Worm (Caenorhabditis elegans) whole organism, young adult: ENCODE measurements around the gene nspb-11.

Experiments used
- B0035.1 ChIP-seq: sonication (generic microtip); optimal IDR thresholded peaks from 2 replicates; lab custom pipeline; 2016; ENCODE audit warnings: missing genetic modification characterization, mild to moderate bottlenecking, missing compliant biosample characterization, missing genotype, missing genetic modification reagents
- F33H1.4 ChIP-seq: fragments of 200-800 bp; sonication (Bioruptor generic); IDR thresholded peaks from 2 replicates; pipeline ENCODE4 v1.3.6; 2022; ENCODE audit warnings: missing genetic modification reagents, missing genetic modification characterization, missing compliant biosample characterization
- F52B5.7 ChIP-seq: sonication (generic microtip); optimal IDR thresholded peaks from 2 replicates; lab custom pipeline; 2016; ENCODE audit warnings: mild to moderate bottlenecking, missing genetic modification characterization, missing compliant biosample characterization
- K12H6.12 ChIP-seq: fragments of 200-800 bp; sonication (Bioruptor generic); optimal IDR thresholded peaks from 2 replicates; lab custom pipeline; 2018; ENCODE audit warnings: mild to moderate bottlenecking, missing genetic modification characterization, missing compliant biosample characterization
- T07F8.4 ChIP-seq: sonication (generic microtip); optimal IDR thresholded peaks from 2 replicates; lab custom pipeline; 2016; ENCODE audit warnings: mild to moderate bottlenecking, missing genetic modification characterization, moderate library complexity, missing compliant biosample characterization
- Y53F4B.3 ChIP-seq: fragments of 200-800 bp; sonication (Bioruptor generic); IDR thresholded peaks from 2 replicates; pipeline ENCODE4 v1.3.6; 2022; ENCODE audit warnings: missing genetic modification reagents, missing genetic modification characterization, missing compliant biosample characterization
- Y95B8A.8 ChIP-seq: fragments of 200-800 bp; sonication (Bioruptor generic); IDR thresholded peaks from 2 replicates; pipeline ENCODE4 v1.3.6; 2022; ENCODE audit warnings: missing genetic modification reagents, missing genetic modification characterization, missing compliant biosample characterization
- ama-1 ChIP-seq, 3 experiments: fragments of 150-350 bp in 1 of 3; sonication (generic microtip) in 2 of 3; optimal IDR thresholded peaks; 2 replicates each; lab custom pipeline; 2014 to 2018; ENCODE audit warnings: missing biosample characterization in 2 of 3, missing genetic modification characterization in 2 of 3, missing genetic modification reagents in 2 of 3
- atf-7 ChIP-seq: sonication (generic microtip); optimal IDR thresholded peaks from 2 replicates; lab custom pipeline; 2017; ENCODE audit warnings: mild to moderate bottlenecking, missing genetic modification characterization, missing compliant biosample characterization
- athp-1 ChIP-seq: sonication (generic microtip); optimal IDR thresholded peaks from 2 replicates; lab custom pipeline; 2017; ENCODE audit warnings: mild to moderate bottlenecking, missing genetic modification characterization, missing compliant biosample characterization
- attf-5 ChIP-seq: fragments of 200-800 bp; sonication (Bioruptor generic); optimal IDR thresholded peaks from 2 replicates; lab custom pipeline; 2018; ENCODE audit warnings: mild to moderate bottlenecking, missing genetic modification characterization, missing compliant biosample characterization
- bed-1 ChIP-seq: fragments of 200-800 bp; sonication (Bioruptor generic); IDR thresholded peaks from 2 replicates; pipeline ENCODE4 v1.3.6; 2022; ENCODE audit warnings: missing genetic modification reagents, missing genetic modification characterization, missing compliant biosample characterization
- bed-2 ChIP-seq: fragments of 200-800 bp; sonication (Bioruptor generic); IDR thresholded peaks from 2 replicates; pipeline ENCODE4 v1.3.6; 2022; ENCODE audit warnings: missing genetic modification reagents, missing genetic modification characterization, missing compliant biosample characterization
- cebp-1 ChIP-seq, 2 experiments: fragments of 200-800 bp in 1 of 2; sonication (Bioruptor generic) in 1 of 2; sonication (generic microtip) in 1 of 2; IDR thresholded peaks in 1 of 2; optimal IDR thresholded peaks in 1 of 2; 2 replicates each; pipeline versions ENCODE4 v1.3.6 to Lab custom; 2017 to 2022; ENCODE audit warnings: missing compliant biosample characterization in 2 of 2, missing genetic modification characterization in 2 of 2, mild to moderate bottlenecking in 1 of 2, missing genetic modification reagents in 1 of 2, moderate library complexity in 1 of 2
- ceh-100 ChIP-seq: fragments of 200-800 bp; sonication (Bioruptor generic); IDR thresholded peaks from 2 replicates; pipeline ENCODE4 v1.3.6; 2022; ENCODE audit warnings: missing genetic modification reagents, missing genetic modification characterization, missing compliant biosample characterization
- ceh-27 ChIP-seq: fragments of 200-800 bp; sonication (Bioruptor generic); optimal IDR thresholded peaks from 2 replicates; lab custom pipeline; 2018; ENCODE audit warnings: mild to moderate bottlenecking, missing genetic modification characterization, moderate library complexity, missing compliant biosample characterization
- ceh-91 ChIP-seq: fragments of 200-800 bp; sonication (Bioruptor generic); IDR thresholded peaks from 2 replicates; pipeline ENCODE4 v1.3.6; 2022; ENCODE audit warnings: missing genetic modification reagents, missing genetic modification characterization, missing compliant biosample characterization
- chd-7 ChIP-seq: sonication (generic microtip); optimal IDR thresholded peaks from 2 replicates; lab custom pipeline; 2016; ENCODE audit warnings: mild to moderate bottlenecking, missing genetic modification characterization, moderate library complexity, missing compliant biosample characterization
- dpl-1 ChIP-seq: fragments of 150-350 bp; optimal IDR thresholded peaks from 2 replicates; lab custom pipeline; 2014; ENCODE audit warnings: missing biosample characterization, missing genetic modification reagents, missing genetic modification characterization
- egl-18 ChIP-seq: fragments of 200-800 bp; sonication (Bioruptor generic); IDR thresholded peaks from 2 replicates; pipeline ENCODE4 v1.3.6; 2022; ENCODE audit warnings: missing genetic modification reagents, missing genetic modification characterization, missing compliant biosample characterization
- egrh-3 ChIP-seq: fragments of 200-800 bp; sonication (Bioruptor generic); IDR thresholded peaks from 2 replicates; pipeline ENCODE4 v1.3.6; 2022; ENCODE audit warnings: missing genetic modification reagents, missing genetic modification characterization, missing compliant biosample characterization
- fkh-3 ChIP-seq: sonication (generic microtip); optimal IDR thresholded peaks from 2 replicates; lab custom pipeline; 2016; ENCODE audit warnings: mild to moderate bottlenecking, missing genetic modification characterization, missing compliant biosample characterization
- gei-17 ChIP-seq: fragments of 200-800 bp; sonication (Bioruptor generic); optimal IDR thresholded peaks from 2 replicates; lab custom pipeline; 2018; ENCODE audit warnings: mild to moderate bottlenecking, missing genetic modification characterization, missing compliant biosample characterization
- hmg-1.2 ChIP-seq: fragments of 200-800 bp; sonication (Bioruptor generic); IDR thresholded peaks from 2 replicates; pipeline ENCODE4 v1.3.6; 2022; ENCODE audit warnings: missing genetic modification reagents, missing genetic modification characterization, missing compliant biosample characterization
- hmg-20 ChIP-seq: fragments of 200-800 bp; sonication (Bioruptor generic); IDR thresholded peaks from 2 replicates; pipeline ENCODE4 v1.3.6; 2022; ENCODE audit warnings: missing genetic modification reagents, missing genetic modification characterization, missing compliant biosample characterization
- let-607 ChIP-seq, 2 experiments: fragments of 200-800 bp in 1 of 2; sonication (Bioruptor generic) in 1 of 2; sonication (generic microtip) in 1 of 2; optimal IDR thresholded peaks; 2 replicates each; lab custom pipeline; 2016 to 2018; ENCODE audit warnings: mild to moderate bottlenecking in 2 of 2, missing compliant biosample characterization in 2 of 2, missing genetic modification characterization in 2 of 2, moderate library complexity in 2 of 2, missing genotype in 1 of 2
- lin-26 ChIP-seq: fragments of 200-800 bp; sonication (Bioruptor generic); IDR thresholded peaks from 2 replicates; pipeline ENCODE4 v1.3.6; 2022; ENCODE audit warnings: missing genetic modification reagents, missing genetic modification characterization, missing compliant biosample characterization
- lin-54 ChIP-seq: fragments of 200-800 bp; sonication (Bioruptor generic); optimal IDR thresholded peaks from 2 replicates; lab custom pipeline; 2018; ENCODE audit warnings: mild to moderate bottlenecking, missing genetic modification characterization, missing compliant biosample characterization
- lsl-1 ChIP-seq: fragments of 200-800 bp; sonication (Bioruptor generic); optimal IDR thresholded peaks from 2 replicates; lab custom pipeline; 2018; ENCODE audit warnings: mild to moderate bottlenecking, missing genetic modification characterization, moderate library complexity, missing compliant biosample characterization
- madf-6 ChIP-seq: fragments of 200-800 bp; sonication (Bioruptor generic); IDR thresholded peaks from 2 replicates; pipeline ENCODE4 v1.3.6; 2022; ENCODE audit warnings: missing genetic modification reagents, missing genetic modification characterization, missing compliant biosample characterization
- mcd-1 ChIP-seq: fragments of 200-800 bp; sonication (Bioruptor generic); IDR thresholded peaks from 2 replicates; pipeline ENCODE4 v1.3.6; 2022; ENCODE audit warnings: missing genetic modification reagents, missing genetic modification characterization, missing compliant biosample characterization
- nfyb-1 ChIP-seq: fragments of 200-800 bp; sonication (Bioruptor generic); IDR thresholded peaks from 2 replicates; pipeline ENCODE4 v1.3.6; 2022; ENCODE audit warnings: missing genetic modification reagents, missing genetic modification characterization, missing compliant biosample characterization
- nhr-80 ChIP-seq: sonication (generic microtip); optimal IDR thresholded peaks from 2 replicates; lab custom pipeline; 2016; ENCODE audit warnings: missing genetic modification characterization, missing compliant biosample characterization
- nhr-90 ChIP-seq: sonication (generic microtip); optimal IDR thresholded peaks from 2 replicates; lab custom pipeline; 2016; ENCODE audit warnings: missing genotype, mild to moderate bottlenecking, missing genetic modification characterization, missing compliant biosample characterization
- repo-1 ChIP-seq: sonication (generic microtip); optimal IDR thresholded peaks from 2 replicates; lab custom pipeline; 2017; ENCODE audit warnings: mild to moderate bottlenecking, missing genetic modification characterization, missing compliant biosample characterization
- sdz-38 ChIP-seq: sonication (generic microtip); optimal IDR thresholded peaks from 2 replicates; lab custom pipeline; 2016; ENCODE audit warnings: missing genotype, missing genetic modification characterization, missing compliant biosample characterization
- snpc-1.1 ChIP-seq: sonication (generic microtip); optimal IDR thresholded peaks from 2 replicates; lab custom pipeline; 2017; ENCODE audit warnings: missing genetic modification characterization, mild to moderate bottlenecking, missing compliant biosample characterization, antibody characterized with exemption, moderate library complexity, missing genotype, missing genetic modification reagents; ENCODE audit not compliant: insufficient read depth
- snpc-4 ChIP-seq, 5 experiments: fragments of 150-350 bp in 1 of 5; sonication (generic microtip) in 4 of 5; optimal IDR thresholded peaks; 2 replicates each; lab custom pipeline; 2014 to 2018; ENCODE audit warnings: missing genetic modification characterization in 5 of 5, missing biosample characterization in 3 of 5, antibody characterized with exemption in 2 of 5, mild to moderate bottlenecking in 2 of 5, missing compliant biosample characterization in 2 of 5, missing genotype in 2 of 5, moderate library complexity in 2 of 5, missing genetic modification reagents in 1 of 5
- tbp1 ChIP-seq: fragments of 200-800 bp; sonication (Bioruptor generic); optimal IDR thresholded peaks from 2 replicates; lab custom pipeline; 2018; ENCODE audit warnings: mild to moderate bottlenecking, missing genetic modification characterization, missing compliant biosample characterization
- tlf-1 ChIP-seq: fragments of 200-800 bp; sonication (Bioruptor generic); optimal IDR thresholded peaks from 2 replicates; lab custom pipeline; 2018; ENCODE audit warnings: mild to moderate bottlenecking, missing genetic modification characterization, missing compliant biosample characterization
- unc-130 ChIP-seq: sonication (generic microtip); optimal IDR thresholded peaks from 2 replicates; lab custom pipeline; 2016; ENCODE audit warnings: missing genetic modification reagents, missing genetic modification characterization, missing compliant biosample characterization
- zfh-2 ChIP-seq: fragments of 200-800 bp; sonication (Bioruptor generic); conservative IDR thresholded peaks from 2 replicates; pipeline ENCODE4 v1.3.6; 2022; ENCODE audit warnings: missing genetic modification reagents, missing genetic modification characterization, missing compliant biosample characterization
- zim-3 ChIP-seq: sonication (generic microtip); optimal IDR thresholded peaks from 2 replicates; lab custom pipeline; 2017; ENCODE audit warnings: mild to moderate bottlenecking, missing genetic modification characterization, moderate library complexity, missing compliant biosample characterization
- ztf-22 ChIP-seq: fragments of 200-800 bp; sonication (Bioruptor generic); optimal IDR thresholded peaks from 2 replicates; lab custom pipeline; 2018; ENCODE audit warnings: mild to moderate bottlenecking, missing genetic modification characterization, moderate library complexity, missing compliant biosample characterization
- ztf-25 ChIP-seq: fragments of 200-800 bp; sonication (Bioruptor generic); IDR thresholded peaks from 2 replicates; pipeline ENCODE4 v1.3.6; 2022; ENCODE audit warnings: missing genetic modification reagents, missing genetic modification characterization, missing compliant biosample characterization

The nspb-11 gene

DNA sequence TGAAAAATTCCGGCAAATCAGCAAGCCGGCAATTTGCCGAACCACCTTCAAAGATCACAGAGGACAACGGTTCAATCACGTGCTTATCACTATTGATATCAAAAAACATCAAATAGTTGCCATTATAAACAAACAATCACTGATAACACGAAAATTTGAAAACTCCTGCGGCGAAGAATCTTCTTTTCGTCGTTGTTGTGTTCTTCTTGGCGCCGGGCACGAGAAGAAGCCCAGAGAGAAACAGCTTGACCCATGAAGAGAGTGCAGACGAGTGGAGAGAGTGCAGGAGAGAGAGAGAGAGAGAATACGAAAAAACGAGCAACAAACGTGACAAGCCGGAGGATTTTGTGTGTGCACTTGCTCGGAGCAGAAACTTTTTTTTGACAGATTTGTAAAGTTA is 28.5 kb upstream of the nspb-11 start (continued):
- TF ChIP-seq bed-1 (no peak), ztf-22 (GFP tag; lab: Kevin White, UChicago) (peak; percentile 66), repo-1 (tag; lab: Kevin White, UChicago) (peak; percentile 24), B0035.1 (tag; lab: Kevin White, UChicago) (no peak), atf-7 (tag; lab: Kevin White, UChicago) (peak; percentile 45), let-607 (tag; optimal IDR thresholded peaks at IDR 0.05; lab: Kevin White, UChicago) (peak in 1 of 2 experiments; percentile 53), dpl-1 (no peak), egrh-3 (GFP tag; lab: Robert Waterston, UW) (peak; percentile 40; the same call in 1 of the 2 replicates), tbp1 (peak; percentile 62), ztf-25 (GFP tag; lab: Robert Waterston, UW) (no peak), nhr-90 (tag; lab: Kevin White, UChicago) (peak; percentile 29), hmg-1.2 (GFP tag; lab: Robert Waterston, UW) (peak; percentile 75; the same call in 1 of the 2 replicates), madf-6 (0 out of 2 replicates have a peak, but pooled peaks have one; percentile 19), cebp-1 (GFP tag; IDR thresholded peaks at IDR 0.05; lab: Robert Waterston, UW) (no peak), cebp-1 (tag; optimal IDR thresholded peaks at IDR 0.05; lab: Kevin White, UChicago) (peak; percentile 71), Y95B8A.8 (GFP tag; lab: Robert Waterston, UW) (0 out of 2 replicates have a peak, but pooled peaks have one; percentile 59), ceh-27 (peak; percentile 19), nhr-80 (tag; lab: Kevin White, UChicago) (peak; percentile 94), snpc-4 (GFP tag; optimal IDR thresholded peaks at IDR 0.05; lab: Kevin White, UChicago) (no peak), snpc-4 (tag; optimal IDR thresholded peaks at IDR 0.05; lab: Kevin White, UChicago) (peak in 3 of 4 experiments; percentile 8 to 50 (median 17)), egl-18 (GFP tag; lab: Robert Waterston, UW) (no peak), chd-7 (tag; lab: Kevin White, UChicago) (peak; percentile 60), F33H1.4 (no peak), ama-1 (optimal IDR thresholded peaks at IDR 0.05; lab: Kevin White, UChicago) (peak; percentile 28), ama-1 (GFP tag; optimal IDR thresholded peaks at IDR 0.05; lab: Kevin White, UChicago) (no peak), attf-5 (GFP tag; lab: Kevin White, UChicago) (peak; percentile 57), hmg-20 (GFP tag; lab: Robert Waterston, UW) (no peak), bed-2 (GFP tag; lab: Robert Waterston, UW) (no peak), K12H6.12 (peak; percentile 15), tlf-1 (GFP tag; lab: Kevin White, UChicago) (peak; percentile 40), zfh-2 (peak; percentile 75)

DNA sequence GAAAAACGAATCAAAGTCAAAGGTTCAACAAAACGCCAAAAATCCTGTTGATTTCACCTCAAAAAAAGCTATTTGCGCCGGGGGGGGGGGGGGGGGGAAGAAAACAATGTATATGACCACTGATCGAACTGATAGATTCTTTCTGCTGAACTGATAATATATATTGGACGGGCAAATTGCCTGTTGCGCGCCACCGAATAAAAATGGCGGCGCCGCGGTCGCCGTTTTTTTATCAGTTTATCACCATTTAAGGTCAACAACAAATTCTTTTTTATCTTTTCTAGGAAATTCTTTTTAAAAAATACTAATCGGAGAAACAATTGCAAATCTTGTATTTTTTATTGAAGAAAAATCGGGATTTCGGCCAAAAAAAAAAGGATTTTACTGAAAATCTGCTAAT is 27.4 kb upstream of the nspb-11 start:
- peak; percentile 24; the same call in 1 of the 2 replicates for TF ChIP-seq egrh-3 (GFP tag; lab: Robert Waterston, UW)
- TF ChIP-seq nhr-80 (tag; lab: Kevin White, UChicago), result peak; percentile 49
- peak; percentile 36 for TF ChIP-seq tbp1
- no peak for TF ChIP-seq mcd-1 (GFP tag; lab: Robert Waterston, UW)

DNA sequence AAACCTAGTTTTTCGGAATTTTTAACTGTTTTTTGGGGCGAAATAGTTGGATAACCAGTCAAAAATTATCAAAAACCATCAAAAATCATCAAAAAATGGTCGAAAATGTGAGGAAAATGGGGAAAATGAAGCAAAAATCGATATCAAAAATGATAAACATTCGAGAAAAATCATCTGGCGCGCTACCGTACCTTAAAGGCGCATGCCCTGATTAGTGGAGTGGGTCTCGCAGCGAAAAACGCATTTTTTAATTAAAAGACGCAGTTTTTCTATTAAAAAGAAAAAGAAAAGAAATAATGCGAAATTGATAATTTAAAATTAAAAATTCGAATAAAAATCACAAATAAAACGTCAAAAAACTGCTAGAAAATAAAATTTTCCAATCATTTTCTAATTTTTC is 26.8 kb upstream of the nspb-11 start, which contains the start of gene F35C5.1:
TSS of gene F35C5.1 (plus strand) at position 399 of the 400 bp plus-strand sequence.
- TF ChIP-seq T07F8.4 (tag; lab: Kevin White, UChicago), result no peak
- TF ChIP-seq Y53F4B.3 (GFP tag; lab: Robert Waterston, UW), result no peak
- no peak for TF ChIP-seq sdz-38 (tag; lab: Kevin White, UChicago)
- peak; percentile 72 for TF ChIP-seq ceh-91 (GFP tag; lab: Robert Waterston, UW)
- no peak for TF ChIP-seq gei-17 (GFP tag; lab: Kevin White, UChicago)
- no peak for TF ChIP-seq athp-1 (tag; lab: Kevin White, UChicago)
- peak; percentile 20 for TF ChIP-seq unc-130 (GFP tag; lab: Kevin White, UChicago)
- no peak for TF ChIP-seq zim-3 (tag; lab: Kevin White, UChicago)
- TF ChIP-seq lsl-1 (GFP tag; lab: Kevin White, UChicago), result peak; percentile 94
- no peak for TF ChIP-seq ceh-100 (GFP tag; lab: Robert Waterston, UW)
- TF ChIP-seq nfyb-1 (GFP tag; lab: Robert Waterston, UW), result 0 out of 2 replicates have a peak, but pooled peaks have one; percentile 20
- TF ChIP-seq lin-54 (GFP tag; lab: Kevin White, UChicago), result peak; percentile 67
- no peak for TF ChIP-seq F52B5.7
- no peak for TF ChIP-seq lin-26 (GFP tag; lab: Robert Waterston, UW)
- no peak for TF ChIP-seq fkh-3
- TF ChIP-seq snpc-1.1 (tag; lab: Kevin White, UChicago), result peak; percentile 34
